Worm (Caenorhabditis elegans) whole organism, midembryonic: ENCODE measurements around the gene srh-216.

Experiments
- T22C8.4 ChIP-seq: fragments of 200-800 bp; sonication (Bioruptor generic); IDR thresholded peaks from 2 replicates; pipeline ENCODE4 v1.3.6; 2022; ENCODE audit warnings: missing genetic modification characterization, missing compliant biosample characterization
- flt-1 ChIP-seq: fragments of 200-800 bp; sonication (Bioruptor generic); IDR thresholded peaks from 2 replicates; pipeline ENCODE4 v1.3.6; 2022; ENCODE audit warnings: missing genetic modification characterization, missing compliant biosample characterization
- klf-2 ChIP-seq: fragments of 200-800 bp; sonication (Bioruptor generic); conservative IDR thresholded peaks from 2 replicates; pipeline ENCODE4 v1.3.6; 2022; ENCODE audit warnings: missing genetic modification reagents, missing genetic modification characterization, missing compliant biosample characterization

DNA sequence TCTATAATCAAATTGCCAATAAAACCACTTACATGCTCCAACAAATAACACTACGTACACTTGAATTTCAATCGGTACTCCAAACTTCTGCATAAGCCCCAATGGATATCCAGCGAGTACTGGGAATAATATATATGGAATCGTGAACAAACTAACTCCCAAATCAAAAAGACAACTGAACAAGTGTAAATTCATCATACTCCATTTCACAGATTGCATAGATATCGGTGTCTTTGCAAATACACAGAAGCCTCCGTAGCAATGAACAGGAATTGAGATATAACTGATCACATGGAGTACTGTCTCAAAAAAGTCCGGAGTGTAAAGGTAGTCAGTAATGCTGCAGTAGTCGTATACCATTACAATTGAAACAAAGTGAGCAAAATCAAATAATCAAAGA lies 2.0 kb upstream of the srh-216 start, which contains the start of gene srh-214:
- TF ChIP-seq T22C8.4 (GFP tag; lab: Robert Waterston, UW) (no peak), klf-2 (no peak), flt-1 (no peak)
